Worm (Caenorhabditis elegans): ENCODE results near the gene ugt-67.

The ugt-67 gene

ce11 chrV:4948635-4949034, 47.5 kb downstream of the ugt-67 start, which contains the start of gene str-209:
Gene str-209, plus strand, starts transcription at chrV:4948935.
- no peak for TF ChIP-seq lsy-2 (tag; optimal IDR thresholded peaks at IDR 0.05)
- no peak for TF ChIP-seq nhr-77 (tag; optimal IDR thresholded peaks at IDR 0.05)
- no peak for TF ChIP-seq pqm-1 (tag; optimal IDR thresholded peaks at IDR 0.05)
- TF ChIP-seq efl-3 (GFP tag; optimal IDR thresholded peaks at IDR 0.05): no peak
- no peak for TF ChIP-seq mdl-1 (tag; optimal IDR thresholded peaks at IDR 0.05)

- TF ChIP-seq efl-1 (optimal IDR thresholded peaks at IDR 0.05): no peak
- peak in 1 of 2 experiments; percentile 63 for TF ChIP-seq efl-1 (GFP tag; optimal IDR thresholded peaks at IDR 0.05 in 1 of 2)
- TF ChIP-seq lin-13 (GFP tag; optimal IDR thresholded peaks at IDR 0.05): no peak
- TF ChIP-seq tlp-1 (tag; optimal IDR thresholded peaks at IDR 0.05): no peak
- no peak for TF ChIP-seq nhr-77 (tag; optimal IDR thresholded peaks at IDR 0.05)
Observed at ce11 chrV:4951434-4951833, 50.3 kb downstream of the ugt-67 start, which contains the start of gene str-207. Gene str-207, plus strand, starts transcription at chrV:4951734.

Measured in whole organism, L1 larva.